Worm (Caenorhabditis elegans) whole organism, L2 larva: ENCODE results near the gene hoe-1.

Experiments
- C34F6.9 ChIP-seq: fragments of 150-350 bp; optimal IDR thresholded peaks from 2 replicates; lab custom pipeline; 2014; ENCODE audit warnings: missing biosample characterization, missing genetic modification characterization
- F13H6.1 ChIP-seq: sonication (generic microtip); optimal IDR thresholded peaks from 2 replicates; lab custom pipeline; 2016; ENCODE audit warnings: missing genetic modification characterization, missing compliant biosample characterization
- R02D3.7 ChIP-seq: fragments of 150-350 bp; optimal IDR thresholded peaks from 2 replicates; lab custom pipeline; 2014; ENCODE audit warnings: missing biosample characterization, missing genetic modification characterization
- Y55F3AM.14 ChIP-seq: fragments of 200-800 bp; sonication (Bioruptor generic); optimal IDR thresholded peaks from 2 replicates; lab custom pipeline; 2018; ENCODE audit warnings: mild to moderate bottlenecking, missing genetic modification characterization, missing compliant biosample characterization
- alr-1 ChIP-seq: fragments of 150-350 bp; optimal IDR thresholded peaks from 2 replicates; lab custom pipeline; 2014; ENCODE audit warnings: missing biosample characterization, missing genetic modification characterization
- aly-2 ChIP-seq: fragments of 150-350 bp; optimal IDR thresholded peaks from 2 replicates; lab custom pipeline; 2014; ENCODE audit warnings: missing biosample characterization, missing genetic modification characterization
- ama-1 ChIP-seq: fragments of 150-350 bp; optimal IDR thresholded peaks from 2 replicates; lab custom pipeline; 2018; ENCODE audit warnings: inconsistent platforms
- blmp-1 ChIP-seq: sonication (generic microtip); optimal IDR thresholded peaks from 2 replicates; lab custom pipeline; 2017; ENCODE audit warnings: missing genetic modification characterization, mild to moderate bottlenecking, missing compliant biosample characterization, antibody characterized with exemption, moderate library complexity; ENCODE audit not compliant: insufficient read depth
- ceh-16 ChIP-seq: fragments of 150-350 bp; optimal IDR thresholded peaks from 2 replicates; lab custom pipeline; 2014; ENCODE audit warnings: missing biosample characterization, missing genetic modification characterization
- ceh-82 ChIP-seq: fragments of 150-350 bp; optimal IDR thresholded peaks from 2 replicates; lab custom pipeline; 2014; ENCODE audit warnings: missing biosample characterization, missing genetic modification characterization
- crh-2 ChIP-seq: sonication (generic microtip); optimal IDR thresholded peaks from 2 replicates; lab custom pipeline; 2017; ENCODE audit warnings: missing biosample characterization, missing genetic modification characterization
- dmd-4 ChIP-seq: sonication (generic microtip); optimal IDR thresholded peaks from 2 replicates; lab custom pipeline; 2017; ENCODE audit warnings: missing biosample characterization, missing genetic modification characterization
- egl-27 ChIP-seq: sonication (generic microtip); optimal IDR thresholded peaks from 3 replicates; lab custom pipeline; 2017; ENCODE audit warnings: missing biosample characterization, missing genetic modification reagents, missing genetic modification characterization
- elt-1 ChIP-seq: fragments of 150-350 bp; optimal IDR thresholded peaks from 2 replicates; lab custom pipeline; 2014; ENCODE audit warnings: missing biosample characterization, missing genetic modification characterization
- elt-3 ChIP-seq: sonication (generic microtip); optimal IDR thresholded peaks from 2 replicates; lab custom pipeline; 2017; ENCODE audit warnings: missing biosample characterization, missing genetic modification characterization
- fos-1 ChIP-seq: fragments of 150-350 bp; optimal IDR thresholded peaks from 2 replicates; lab custom pipeline; 2014; ENCODE audit warnings: missing biosample characterization, missing genetic modification characterization
- gmeb-1 ChIP-seq: fragments of 150-350 bp; optimal IDR thresholded peaks from 2 replicates; lab custom pipeline; 2014; ENCODE audit warnings: missing biosample characterization, missing genetic modification characterization
- lin-11 ChIP-seq: fragments of 150-350 bp; sonication (generic microtip); optimal IDR thresholded peaks from 2 replicates; lab custom pipeline; 2014; ENCODE audit warnings: missing biosample characterization, missing genetic modification characterization, inconsistent platforms, mixed read lengths
- lsy-2 ChIP-seq, 2 experiments: fragments of 150-350 bp in 1 of 2; sonication (generic microtip) in 1 of 2; optimal IDR thresholded peaks; 2 replicates each; lab custom pipeline; 2014 to 2017; ENCODE audit warnings: missing biosample characterization in 2 of 2, missing genetic modification characterization in 2 of 2
- mab-5 ChIP-seq: fragments of 150-350 bp; optimal IDR thresholded peaks from 2 replicates; lab custom pipeline; 2014; ENCODE audit warnings: missing biosample characterization, missing genetic modification characterization
- mdl-1 ChIP-seq, 2 experiments: fragments of 150-350 bp in 1 of 2; sonication (generic microtip) in 1 of 2; optimal IDR thresholded peaks; 2 replicates each; lab custom pipeline; 2017; ENCODE audit warnings: missing biosample characterization in 2 of 2, missing genetic modification characterization in 2 of 2
- nhr-10 ChIP-seq: sonication (generic microtip); optimal IDR thresholded peaks from 2 replicates; lab custom pipeline; 2017; ENCODE audit warnings: missing biosample characterization, missing genetic modification characterization
- nhr-11 ChIP-seq: fragments of 150-350 bp; optimal IDR thresholded peaks from 2 replicates; lab custom pipeline; 2014; ENCODE audit warnings: missing biosample characterization, missing genetic modification characterization
- nhr-12 ChIP-seq: fragments of 150-350 bp; optimal IDR thresholded peaks from 2 replicates; lab custom pipeline; 2014; ENCODE audit warnings: missing biosample characterization, missing genetic modification characterization
- nhr-129 ChIP-seq: fragments of 150-350 bp; optimal IDR thresholded peaks from 2 replicates; lab custom pipeline; 2014; ENCODE audit warnings: missing biosample characterization, missing genetic modification characterization
- nhr-21 ChIP-seq: fragments of 150-350 bp; optimal IDR thresholded peaks from 2 replicates; lab custom pipeline; 2014; ENCODE audit warnings: missing biosample characterization, missing genetic modification characterization
- nhr-23 ChIP-seq: fragments of 150-350 bp; optimal IDR thresholded peaks from 2 replicates; lab custom pipeline; 2014; ENCODE audit warnings: missing biosample characterization, missing genetic modification reagents, missing genetic modification characterization
- nhr-237 ChIP-seq: fragments of 150-350 bp; optimal IDR thresholded peaks from 2 replicates; lab custom pipeline; 2014; ENCODE audit warnings: missing biosample characterization, missing genetic modification characterization
- nhr-25 ChIP-seq: fragments of 150-350 bp; sonication (generic microtip); optimal IDR thresholded peaks from 3 replicates; lab custom pipeline; 2014; ENCODE audit warnings: missing biosample characterization, missing genetic modification characterization
- peb-1 ChIP-seq: fragments of 150-350 bp; optimal IDR thresholded peaks from 2 replicates; lab custom pipeline; 2014; ENCODE audit warnings: missing biosample characterization, missing genetic modification characterization
- sem-4 ChIP-seq: fragments of 150-350 bp; optimal IDR thresholded peaks from 2 replicates; lab custom pipeline; 2014; ENCODE audit warnings: missing biosample characterization, missing genetic modification reagents, missing genetic modification characterization
- skn-1 ChIP-seq: sonication (generic microtip); optimal IDR thresholded peaks from 2 replicates; lab custom pipeline; 2017; ENCODE audit warnings: missing biosample characterization, missing genetic modification characterization
- sma-3 ChIP-seq: sonication (generic microtip); optimal IDR thresholded peaks from 2 replicates; lab custom pipeline; 2016; ENCODE audit warnings: missing genetic modification reagents, missing genetic modification characterization, missing compliant biosample characterization
- sma-9 ChIP-seq, 2 experiments: fragments of 150-350 bp in 1 of 2; sonication (generic microtip) in 1 of 2; optimal IDR thresholded peaks; 2 replicates each; lab custom pipeline; 2014 to 2016; ENCODE audit warnings: missing genetic modification characterization in 2 of 2, mild to moderate bottlenecking in 1 of 2, missing biosample characterization in 1 of 2, missing compliant biosample characterization in 1 of 2, missing genetic modification reagents in 1 of 2, moderate library complexity in 1 of 2
- snpc-4 ChIP-seq: fragments of 150-350 bp; optimal IDR thresholded peaks from 2 replicates; lab custom pipeline; 2014; ENCODE audit warnings: missing biosample characterization, missing genetic modification characterization
- unc-55 ChIP-seq: fragments of 150-350 bp; sonication (generic microtip); optimal IDR thresholded peaks from 3 replicates; lab custom pipeline; 2014; ENCODE audit warnings: missing biosample characterization, missing genetic modification reagents, missing genetic modification characterization
- unc-62 ChIP-seq: fragments of 150-350 bp; optimal IDR thresholded peaks from 2 replicates; lab custom pipeline; 2014; ENCODE audit warnings: missing biosample characterization, missing genetic modification reagents, missing genetic modification characterization
- zag-1 ChIP-seq: fragments of 150-350 bp; optimal IDR thresholded peaks from 2 replicates; lab custom pipeline; 2014; ENCODE audit warnings: missing biosample characterization, missing genetic modification characterization
- ztf-4 ChIP-seq: fragments of 150-350 bp; optimal IDR thresholded peaks from 2 replicates; lab custom pipeline; 2014; ENCODE audit warnings: missing biosample characterization, missing genetic modification characterization

hoe-1 gene

ce11 chrIV:4744167-4744566 lies at the start of gene hoe-1:
TSS of gene hoe-1 (minus strand) at chrIV:4744267.
- TF ChIP-seq lin-11: no peak
- no peak for TF ChIP-seq nhr-10
- no peak for TF ChIP-seq mab-5
- no peak for TF ChIP-seq R02D3.7 (tag; lab: Kevin White, UChicago)

- TF ChIP-seq sem-4 (tag; lab: Kevin White, UChicago) (no peak), aly-2 (tag; lab: Kevin White, UChicago) (no peak), blmp-1 (no peak), snpc-4 (tag; lab: Kevin White, UChicago) (no peak), crh-2 (tag; lab: Kevin White, UChicago) (no peak), elt-3 (tag; lab: Kevin White, UChicago) (no peak), nhr-129 (no peak), nhr-237 (tag; lab: Kevin White, UChicago) (no peak)
These were observed 45.4 kb upstream of the hoe-1 start, which contains the start of gene R11E3.1 for ce11 chrIV:4789445-4789844. TSS of gene R11E3.1 (plus strand) at chrIV:4789745.

- TF ChIP-seq unc-62 (GFP tag; lab: Kevin White, UChicago) (no peak), C34F6.9 (tag; lab: Kevin White, UChicago) (peak; percentile 47), sma-9 (GFP tag; optimal IDR thresholded peaks at IDR 0.05; lab: Kevin White, UChicago) (peak; percentile 74), sma-9 (tag; optimal IDR thresholded peaks at IDR 0.05; lab: Kevin White, UChicago) (no peak), F13H6.1 (tag; lab: Kevin White, UChicago) (peak; percentile 27), skn-1 (tag; lab: Kevin White, UChicago) (peak; percentile 78), nhr-21 (tag; lab: Kevin White, UChicago) (peak; percentile 38), blmp-1 (peak; percentile 5), lsy-2 (tag; optimal IDR thresholded peaks at IDR 0.05; lab: Kevin White, UChicago) (peak in 1 of 2 experiments; percentile 56), mdl-1 (tag; optimal IDR thresholded peaks at IDR 0.05; lab: Kevin White, UChicago) (peak in 1 of 2 experiments; percentile 36), nhr-129 (peak; percentile 86), nhr-23 (no peak), R02D3.7 (tag; lab: Kevin White, UChicago) (no peak), fos-1 (peak; percentile 65), alr-1 (tag; lab: Kevin White, UChicago) (no peak), elt-1 (tag; lab: Kevin White, UChicago) (no peak), gmeb-1 (tag; lab: Kevin White, UChicago) (peak; percentile 54), snpc-4 (tag; lab: Kevin White, UChicago) (no peak), sma-3 (GFP tag; lab: Kevin White, UChicago) (peak; percentile 59), crh-2 (tag; lab: Kevin White, UChicago) (peak; percentile 68), nhr-25 (tag; lab: Kevin White, UChicago) (peak; percentile 60)
These were observed 44.3 kb upstream of the hoe-1 start, which contains the start of gene nhr-104 for ce11 chrIV:4788332-4788731. TSS of gene nhr-104 (minus strand) at chrIV:4788692.

ce11 chrIV:4781123-4781522 lies 37.1 kb upstream of the hoe-1 start:
- no peak for TF ChIP-seq nhr-11
- no peak for TF ChIP-seq ztf-4 (tag; lab: Kevin White, UChicago)
- TF ChIP-seq alr-1 (tag; lab: Kevin White, UChicago): no peak
- TF ChIP-seq unc-62 (GFP tag; lab: Kevin White, UChicago): no peak
- no peak for TF ChIP-seq peb-1 (tag; lab: Kevin White, UChicago)
- TF ChIP-seq Y55F3AM.14: no peak
- no peak for TF ChIP-seq ama-1
- no peak for TF ChIP-seq dmd-4
- TF ChIP-seq lsy-2 (tag; optimal IDR thresholded peaks at IDR 0.05; lab: Kevin White, UChicago): no peak
- TF ChIP-seq skn-1 (tag; lab: Kevin White, UChicago): no peak
- no peak for TF ChIP-seq zag-1 (tag; lab: Kevin White, UChicago)
- TF ChIP-seq unc-55 (GFP tag; lab: Kevin White, UChicago): peak; percentile 1
- no peak for TF ChIP-seq fos-1
- no peak for TF ChIP-seq mab-5
- no peak for TF ChIP-seq ceh-16
- TF ChIP-seq sem-4 (tag; lab: Kevin White, UChicago): no peak
- TF ChIP-seq nhr-12: no peak
- TF ChIP-seq R02D3.7 (tag; lab: Kevin White, UChicago): no peak
- TF ChIP-seq C34F6.9 (tag; lab: Kevin White, UChicago): no peak
- TF ChIP-seq F13H6.1 (tag; lab: Kevin White, UChicago): peak; percentile 50
- no peak for TF ChIP-seq sma-3 (GFP tag; lab: Kevin White, UChicago)
- TF ChIP-seq nhr-25 (tag; lab: Kevin White, UChicago): no peak
- TF ChIP-seq egl-27 (tag; lab: Kevin White, UChicago): no peak
- TF ChIP-seq nhr-129: peak; percentile 7
- no peak for TF ChIP-seq lin-11
- no peak for TF ChIP-seq ceh-82 (tag; lab: Kevin White, UChicago)
